Worm (Caenorhabditis elegans): ENCODE measurements around the gene F11G11.4.

The F11G11.4 gene

ce11 chrII:4881727-4882126, 21.3 kb downstream of the F11G11.4 start, which contains the start of gene gst-7 (continued):
- no peak for TF ChIP-seq hlh-12 (tag; optimal IDR thresholded peaks at IDR 0.05)
- TF ChIP-seq let-607 (tag; optimal IDR thresholded peaks at IDR 0.05): no peak
- TF ChIP-seq lsy-27 (tag; optimal IDR thresholded peaks at IDR 0.05; ENCODE audit: borderline replicate concordance, insufficient read depth): no peak
- peak; percentile 41 for TF ChIP-seq tbp1 (GFP tag; optimal IDR thresholded peaks at IDR 0.05)
- no peak for TF ChIP-seq nhr-120 (GFP tag; IDR thresholded peaks at IDR 0.05)
- no peak for TF ChIP-seq chd-7 (tag; optimal IDR thresholded peaks at IDR 0.05)
- TF ChIP-seq ceh-79 (tag; optimal IDR thresholded peaks at IDR 0.05): no peak
- no peak for TF ChIP-seq let-526 (GFP tag; IDR thresholded peaks at IDR 0.05)
- no peak for TF ChIP-seq ZK185.1 (tag; optimal IDR thresholded peaks at IDR 0.05; ENCODE audit: poor library complexity, severe bottlenecking)
- no peak for TF ChIP-seq madf-10 (tag; optimal IDR thresholded peaks at IDR 0.05)
- no peak for TF ChIP-seq snpc-1.3 (tag; optimal IDR thresholded peaks at IDR 0.05; ENCODE audit: insufficient read depth)
- TF ChIP-seq K11D2.4 (GFP tag; IDR thresholded peaks at IDR 0.05): no peak
- no peak for TF ChIP-seq C06A6.2 (GFP tag; conservative IDR thresholded peaks at IDR 0.05)
- no peak for TF ChIP-seq sea-2 (GFP tag; IDR thresholded peaks at IDR 0.05)
- TF ChIP-seq ztf-26 (tag; optimal IDR thresholded peaks at IDR 0.05): no peak
- no peak for TF ChIP-seq ceh-100 (GFP tag; IDR thresholded peaks at IDR 0.05)
- TF ChIP-seq madf-6 (GFP tag; IDR thresholded peaks at IDR 0.05): peak; percentile 72
- no peak for TF ChIP-seq nfya-1 (tag; optimal IDR thresholded peaks at IDR 0.05; ENCODE audit: borderline replicate concordance, insufficient read depth)
- no peak for TF ChIP-seq F57A8.1 (GFP tag; optimal IDR thresholded peaks at IDR 0.05)
- TF ChIP-seq D2030.7 (GFP tag; IDR thresholded peaks at IDR 0.05): peak; percentile 25; the same call in 1 of the 2 replicates
- TF ChIP-seq egrh-3 (GFP tag; IDR thresholded peaks at IDR 0.05): no peak
- TF ChIP-seq aptf-3 (GFP tag; IDR thresholded peaks at IDR 0.05): 0 out of 2 replicates have a peak, but pooled peaks have one; percentile 60
- TF ChIP-seq bed-1 (GFP tag; IDR thresholded peaks at IDR 0.05): no peak
- TF ChIP-seq hmg-20 (GFP tag; IDR thresholded peaks at IDR 0.05): no peak
- no peak for TF ChIP-seq F33H1.4 (GFP tag; IDR thresholded peaks at IDR 0.05)
- no peak for TF ChIP-seq dpff-1 (tag; optimal IDR thresholded peaks at IDR 0.05)
- TF ChIP-seq sptf-2 (GFP tag; optimal IDR thresholded peaks at IDR 0.05): no peak
- no peak for TF ChIP-seq lag-1 (GFP tag; IDR thresholded peaks at IDR 0.05)
- 0 out of 2 replicates have a peak, but pooled peaks have one; percentile 7 for TF ChIP-seq dox-1 (GFP tag; IDR thresholded peaks at IDR 0.05)
- no peak for TF ChIP-seq repo-1 (tag; optimal IDR thresholded peaks at IDR 0.05)
- TF ChIP-seq ekl-4 (GFP tag; IDR thresholded peaks at IDR 0.05): no peak
- TF ChIP-seq lin-40 (tag; optimal IDR thresholded peaks at IDR 0.05): peak; percentile 28
- TF ChIP-seq ztf-28 (GFP tag; IDR thresholded peaks at IDR 0.05): no peak
- no peak for TF ChIP-seq ztf-25 (GFP tag; IDR thresholded peaks at IDR 0.05)
- no peak for TF ChIP-seq ceh-91 (GFP tag; IDR thresholded peaks at IDR 0.05)
- no peak for TF ChIP-seq Y53G8AR.9 (GFP tag; conservative IDR thresholded peaks at IDR 0.05)
- no peak for TF ChIP-seq die-1 (tag; optimal IDR thresholded peaks at IDR 0.05)
- TF ChIP-seq Y79H2A.3 (GFP tag; conservative IDR thresholded peaks at IDR 0.05): no peak
- peak; percentile 18 for TF ChIP-seq lin-54 (GFP tag; optimal IDR thresholded peaks at IDR 0.05)
- no peak for TF ChIP-seq tbx-9 (tag; optimal IDR thresholded peaks at IDR 0.05; ENCODE audit: borderline replicate concordance)
- no peak for TF ChIP-seq F37B4.10 (GFP tag; IDR thresholded peaks at IDR 0.05)
- TF ChIP-seq B0035.1 (tag; optimal IDR thresholded peaks at IDR 0.05): no peak
- no peak for TF ChIP-seq attf-5 (GFP tag; optimal IDR thresholded peaks at IDR 0.05)
- peak; percentile 58; the same call in 1 of the 2 replicates for TF ChIP-seq hmg-1.2 (GFP tag; IDR thresholded peaks at IDR 0.05)
- TF ChIP-seq T07F8.4 (tag; optimal IDR thresholded peaks at IDR 0.05): no peak
- no peak for TF ChIP-seq mes-4 (tag; optimal IDR thresholded peaks at IDR 0.05)
- TF ChIP-seq snpc-1.1 (tag; optimal IDR thresholded peaks at IDR 0.05; ENCODE audit: insufficient read depth): no peak
- no peak for TF ChIP-seq unc-130 (GFP tag; optimal IDR thresholded peaks at IDR 0.05)
- no peak for TF ChIP-seq K12H6.12 (tag; optimal IDR thresholded peaks at IDR 0.05)
